5 fruit fly cellular contexts compared by ENCODE assay signal in genomic region chrX:12747746-12748710, dm6.
TF ChIP-seq lines count a peak whose summit lies in the region.

No protein-coding gene starts in this region.

- no peak for TF ChIP-seq CTCF in whole organism, embryonic (GFP tag; optimal IDR thresholded peaks at IDR 0.05; lab: Kevin White, UChicago)

TF ChIP-seq in whole organism, adult, 20 proteins besides CTCF, POLR2A, EP300 and RAD21:
- TF ChIP-seq ovo (GFP tag; optimal IDR thresholded peaks at IDR 0.05; lab: Kevin White, UChicago) (peak; percentile 66), CG14711 (tag; optimal IDR thresholded peaks at IDR 0.05; lab: Kevin White, UChicago) (peak; percentile 70), CG33017 (tag; optimal IDR thresholded peaks at IDR 0.05; lab: Kevin White, UChicago) (peak; percentile 4), Crg-1 (GFP tag; optimal IDR thresholded peaks at IDR 0.05; lab: Kevin White, UChicago) (no peak), CG7101 (tag; optimal IDR thresholded peaks at IDR 0.05; lab: Kevin White, UChicago) (peak; percentile 52), bab1 (GFP tag; optimal IDR thresholded peaks at IDR 0.05; lab: Kevin White, UChicago) (peak; percentile 56), pad (GFP tag; optimal IDR thresholded peaks at IDR 0.05; lab: Kevin White, UChicago) (peak; percentile 64), CG11617 (GFP tag; optimal IDR thresholded peaks at IDR 0.05; lab: Kevin White, UChicago) (no peak), tj (GFP tag; optimal IDR thresholded peaks at IDR 0.05; lab: Kevin White, UChicago) (peak; percentile 87)

TF ChIP-seq in whole organism, embryonic, 481 proteins besides CTCF, POLR2A, EP300 and RAD21 (continues in another document):
- TF ChIP-seq sima (GFP tag; optimal IDR thresholded peaks at IDR 0.05; lab: Kevin White, UChicago) (no peak), gro (GFP tag; optimal IDR thresholded peaks at IDR 0.05; lab: Kevin White, UChicago) (no peak), CG10431 (GFP tag; optimal IDR thresholded peaks at IDR 0.05; lab: Kevin White, UChicago) (no peak), bab2 (GFP tag; optimal IDR thresholded peaks at IDR 0.05; lab: Kevin White, UChicago) (no peak), vvl (GFP tag; IDR thresholded peaks at IDR 0.05; lab: Robert Waterston, UW) (no peak; the same call in 1 of the 2 replicates), CG2120 (GFP tag; optimal IDR thresholded peaks at IDR 0.05; lab: Kevin White, UChicago) (no peak), CG11398 (GFP tag; optimal IDR thresholded peaks at IDR 0.05; lab: Kevin White, UChicago) (no peak), Bdp1 (GFP tag; optimal IDR thresholded peaks at IDR 0.05; lab: Kevin White, UChicago) (no peak), hb (GFP tag; IDR thresholded peaks at IDR 0.05; lab: Robert Waterston, UW; ENCODE audit: partially characterized antibody) (no peak), CG11456 (GFP tag; IDR thresholded peaks at IDR 0.05; lab: Robert Waterston, UW) (no peak), chif (GFP tag; optimal IDR thresholded peaks at IDR 0.05; lab: Kevin White, UChicago) (no peak), CG14667 (GFP tag; IDR thresholded peaks at IDR 0.05; lab: Robert Waterston, UW) (no peak; the same call in 1 of the 2 replicates), CG4820 (GFP tag; optimal IDR thresholded peaks at IDR 0.05; lab: Kevin White, UChicago) (no peak), sob (GFP tag; IDR thresholded peaks at IDR 0.05; lab: Robert Waterston, UW) (no peak), CG9817 (tag; optimal IDR thresholded peaks at IDR 0.05; lab: Kevin White, UChicago) (no peak), CG12219 (GFP tag; optimal IDR thresholded peaks at IDR 0.05; lab: Kevin White, UChicago) (no peak), grn (GFP tag; optimal IDR thresholded peaks at IDR 0.05; lab: Kevin White, UChicago) (no peak), MTF-1 (GFP tag; optimal IDR thresholded peaks at IDR 0.05; lab: Kevin White, UChicago; ENCODE audit: borderline replicate concordance) (no peak), Hey (tag; optimal IDR thresholded peaks at IDR 0.05; lab: Kevin White, UChicago) (no peak), CG10366 (GFP tag; IDR thresholded peaks at IDR 0.05; lab: Robert Waterston, UW) (no peak), Ets97D (GFP tag; optimal IDR thresholded peaks at IDR 0.05; lab: Kevin White, UChicago) (no peak)

TF ChIP-seq in whole organism, prepupa, 60 proteins besides CTCF, POLR2A, EP300 and RAD21 (continues in another document):
- TF ChIP-seq CG11902 (GFP tag; optimal IDR thresholded peaks at IDR 0.05; lab: Kevin White, UChicago), result peak; percentile 25
- no peak for TF ChIP-seq Gug (GFP tag; IDR thresholded peaks at IDR 0.05; lab: Robert Waterston, UW)
- peak; percentile 38 for TF ChIP-seq Sox102F (GFP tag; optimal IDR thresholded peaks at IDR 0.05; lab: Kevin White, UChicago)
- TF ChIP-seq CG6792 (GFP tag; optimal IDR thresholded peaks at IDR 0.05; lab: Kevin White, UChicago), result peak; percentile 39
- TF ChIP-seq net (GFP tag; optimal IDR thresholded peaks at IDR 0.05; lab: Kevin White, UChicago), result peak; percentile 34
- peak; percentile 60 for TF ChIP-seq CG3032 (tag; optimal IDR thresholded peaks at IDR 0.05; lab: Kevin White, UChicago)
- peak; percentile 44 for TF ChIP-seq CG10669 (GFP tag; optimal IDR thresholded peaks at IDR 0.05; lab: Kevin White, UChicago)
- no peak for TF ChIP-seq Blimp-1 (GFP tag; optimal IDR thresholded peaks at IDR 0.05; lab: Kevin White, UChicago)
- no peak for TF ChIP-seq dsx (GFP tag; optimal IDR thresholded peaks at IDR 0.05; lab: Kevin White, UChicago; ENCODE audit: poor library complexity, severe bottlenecking)
- peak; percentile 83 for TF ChIP-seq svp (GFP tag; lab: Kevin White, UChicago)
- TF ChIP-seq fd59A (GFP tag; optimal IDR thresholded peaks at IDR 0.05; lab: Kevin White, UChicago), result no peak
- TF ChIP-seq acj6 (GFP tag; optimal IDR thresholded peaks at IDR 0.05; lab: Kevin White, UChicago), result peak; percentile 62
- TF ChIP-seq CG34406 (GFP tag; optimal IDR thresholded peaks at IDR 0.05; lab: Kevin White, UChicago), result peak; percentile 70
- TF ChIP-seq CG6163 (GFP tag; IDR thresholded peaks at IDR 0.05; lab: Robert Waterston, UW), result peak; percentile 86
- TF ChIP-seq eg (GFP tag; IDR thresholded peaks at IDR 0.05; lab: Robert Waterston, UW), result peak; percentile 20; the same call in 1 of the 3 replicates
- TF ChIP-seq Hr39 (GFP tag; optimal IDR thresholded peaks at IDR 0.05; lab: Kevin White, UChicago), result peak; percentile 46
- peak in 1 of 2 experiments; percentile 70 for TF ChIP-seq salr (GFP tag; optimal IDR thresholded peaks at IDR 0.05; lab: Kevin White, UChicago)
- TF ChIP-seq Ets21C (GFP tag; optimal IDR thresholded peaks at IDR 0.05; lab: Kevin White, UChicago), result no peak
- peak; percentile 63 for TF ChIP-seq CG10631 (GFP tag; optimal IDR thresholded peaks at IDR 0.05; lab: Kevin White, UChicago)
- TF ChIP-seq OdsH (GFP tag; optimal IDR thresholded peaks at IDR 0.05; lab: Kevin White, UChicago), result peak; percentile 61
- TF ChIP-seq CG4318 (GFP tag; optimal IDR thresholded peaks at IDR 0.05; lab: Kevin White, UChicago), result peak; percentile 40

TF ChIP-seq in whole organism, pupa, 21 proteins besides CTCF, POLR2A, EP300 and RAD21:
- TF ChIP-seq Pif1B (GFP tag; optimal IDR thresholded peaks at IDR 0.05; lab: Kevin White, UChicago) (peak; percentile 46), fd96Ca (GFP tag; IDR thresholded peaks at IDR 0.05; lab: Robert Waterston, UW) (no peak; the same call in 2 of the 3 replicates), CG17806 (tag; optimal IDR thresholded peaks at IDR 0.05; lab: Kevin White, UChicago) (peak; percentile 50), Snoo (tag; optimal IDR thresholded peaks at IDR 0.05; lab: Kevin White, UChicago) (peak; percentile 69), CG32121 (GFP tag; IDR thresholded peaks at IDR 0.05; lab: Robert Waterston, UW) (no peak), CG10348 (GFP tag; IDR thresholded peaks at IDR 0.05; lab: Robert Waterston, UW) (no peak), Ets98B (GFP tag; IDR thresholded peaks at IDR 0.05; lab: Robert Waterston, UW) (no peak), rn (GFP tag; IDR thresholded peaks at IDR 0.05; lab: Robert Waterston, UW) (no peak), D1 (tag; optimal IDR thresholded peaks at IDR 0.05; lab: Kevin White, UChicago) (no peak), CG15710 (tag; optimal IDR thresholded peaks at IDR 0.05; lab: Kevin White, UChicago) (peak; percentile 65), gl (tag; optimal IDR thresholded peaks at IDR 0.05; lab: Kevin White, UChicago) (no peak), CG34367 (tag; optimal IDR thresholded peaks at IDR 0.05; lab: Kevin White, UChicago) (no peak), CG13204 (GFP tag; optimal IDR thresholded peaks at IDR 0.05; lab: Kevin White, UChicago) (peak; percentile 47), CG8301 (tag; optimal IDR thresholded peaks at IDR 0.05; lab: Kevin White, UChicago) (peak; percentile 56), EcR (GFP tag; optimal IDR thresholded peaks at IDR 0.05; lab: Kevin White, UChicago) (peak; percentile 57), CG4496 (GFP tag; IDR thresholded peaks at IDR 0.05; lab: Robert Waterston, UW) (no peak), CG14655 (GFP tag; optimal IDR thresholded peaks at IDR 0.05; lab: Kevin White, UChicago) (peak; percentile 79), CG9948 (tag; optimal IDR thresholded peaks at IDR 0.05; lab: Kevin White, UChicago) (peak; percentile 71), CG8159 (tag; optimal IDR thresholded peaks at IDR 0.05; lab: Kevin White, UChicago) (peak; percentile 79), Pif1A (GFP tag; optimal IDR thresholded peaks at IDR 0.05; lab: Kevin White, UChicago) (peak; percentile 31), CG12605 (GFP tag; IDR thresholded peaks at IDR 0.05; lab: Robert Waterston, UW) (0 out of 2 replicates have a peak, but pooled peaks have one; percentile 14)

TF ChIP-seq in whole organism, wandering third instar larva, 38 proteins besides CTCF, POLR2A, EP300 and RAD21 (continues in another document):
- TF ChIP-seq Myc (optimal IDR thresholded peaks at IDR 0.05; lab: Kevin White, UChicago), result no peak
- TF ChIP-seq dl (GFP tag; optimal IDR thresholded peaks at IDR 0.05; lab: Kevin White, UChicago; ENCODE audit: insufficient read depth in 1 of 2, partially characterized antibody in 2 of 2), result no peak
- TF ChIP-seq dsf (GFP tag; optimal IDR thresholded peaks at IDR 0.05; lab: Kevin White, UChicago; ENCODE audit: borderline replicate concordance), result no peak
- no peak for TF ChIP-seq Mio (GFP tag; optimal IDR thresholded peaks at IDR 0.05; lab: Kevin White, UChicago)
- TF ChIP-seq ey (GFP tag; optimal IDR thresholded peaks at IDR 0.05; lab: Kevin White, UChicago), result no peak
- no peak for TF ChIP-seq N (GFP tag; optimal IDR thresholded peaks at IDR 0.05; lab: Kevin White, UChicago)
- TF ChIP-seq Rel (GFP tag; optimal IDR thresholded peaks at IDR 0.05; lab: Kevin White, UChicago), result no peak
- TF ChIP-seq Rel (tag; optimal IDR thresholded peaks at IDR 0.05; lab: Kevin White, UChicago), result no peak
- TF ChIP-seq Sp1 (GFP tag; optimal IDR thresholded peaks at IDR 0.05; lab: Kevin White, UChicago), result peak; percentile 34
- peak in 1 of 2 experiments; percentile 32 for TF ChIP-seq foxo (GFP tag; optimal IDR thresholded peaks at IDR 0.05; lab: Kevin White, UChicago)
- TF ChIP-seq dmrt93B (GFP tag; optimal IDR thresholded peaks at IDR 0.05; lab: Kevin White, UChicago), result peak; percentile 18
- TF ChIP-seq brk (GFP tag; optimal IDR thresholded peaks at IDR 0.05; lab: Kevin White, UChicago), result no peak
- TF ChIP-seq Hr83 (GFP tag; optimal IDR thresholded peaks at IDR 0.05; lab: Kevin White, UChicago; ENCODE audit: poor library complexity, severe bottlenecking), result no peak
- TF ChIP-seq jim (GFP tag; optimal IDR thresholded peaks at IDR 0.05; lab: Kevin White, UChicago), result no peak
- no peak for TF ChIP-seq lola (GFP tag; optimal IDR thresholded peaks at IDR 0.05; lab: Kevin White, UChicago)
- TF ChIP-seq rgr (GFP tag; optimal IDR thresholded peaks at IDR 0.05; lab: Kevin White, UChicago), result peak; percentile 8
- no peak for TF ChIP-seq Jra (GFP tag; optimal IDR thresholded peaks at IDR 0.05; lab: Kevin White, UChicago)
- TF ChIP-seq Hr78 (GFP tag; optimal IDR thresholded peaks at IDR 0.05; lab: Kevin White, UChicago), result no peak
- TF ChIP-seq fru (GFP tag; optimal IDR thresholded peaks at IDR 0.05; lab: Kevin White, UChicago), result peak; percentile 8
- TF ChIP-seq sv (GFP tag; optimal IDR thresholded peaks at IDR 0.05; lab: Kevin White, UChicago), result no peak
- no peak for TF ChIP-seq CG9705 (GFP tag; optimal IDR thresholded peaks at IDR 0.05; lab: Kevin White, UChicago)
- TF ChIP-seq tai (GFP tag; optimal IDR thresholded peaks at IDR 0.05; lab: Kevin White, UChicago), result no peak
- no peak for TF ChIP-seq br (GFP tag; optimal IDR thresholded peaks at IDR 0.05; lab: Kevin White, UChicago)
- no peak for TF ChIP-seq OdsH (GFP tag; optimal IDR thresholded peaks at IDR 0.05; lab: Kevin White, UChicago)
- TF ChIP-seq Dif (GFP tag; optimal IDR thresholded peaks at IDR 0.05; lab: Kevin White, UChicago; ENCODE audit: partially characterized antibody), result peak; percentile 58
- TF ChIP-seq GATAd (GFP tag; optimal IDR thresholded peaks at IDR 0.05; lab: Kevin White, UChicago), result no peak
- no peak for TF ChIP-seq CG32264 (GFP tag; optimal IDR thresholded peaks at IDR 0.05; lab: Kevin White, UChicago)
- no peak for TF ChIP-seq Abd-B (GFP tag; optimal IDR thresholded peaks at IDR 0.05; lab: Kevin White, UChicago)
- TF ChIP-seq pan (optimal IDR thresholded peaks at IDR 0.05; lab: Kevin White, UChicago), result no peak
